Worm (Caenorhabditis elegans) whole organism, L4 larva: ENCODE results near the gene R13A1.5.

Source experiments
- D1046.2 ChIP-seq: fragments of 200-800 bp; sonication (Bioruptor generic); IDR thresholded peaks from 2 replicates; pipeline ENCODE4 v1.3.6; 2022; ENCODE audit warnings: missing genetic modification characterization, missing compliant biosample characterization
- F26F4.8 ChIP-seq: fragments of 200-800 bp; sonication (Bioruptor generic); conservative IDR thresholded peaks from 2 replicates; pipeline ENCODE4 v1.3.6; 2022; ENCODE audit warnings: missing genetic modification characterization, missing compliant biosample characterization
- F37D6.2 ChIP-seq: sonication (generic microtip); optimal IDR thresholded peaks from 2 replicates; lab custom pipeline; 2016; ENCODE audit warnings: mild to moderate bottlenecking, missing genetic modification characterization, missing compliant biosample characterization
- F49E8.2 ChIP-seq: sonication (generic microtip); optimal IDR thresholded peaks from 2 replicates; lab custom pipeline; 2016; ENCODE audit warnings: missing compliant biosample characterization, mild to moderate bottlenecking, missing genetic modification characterization, borderline replicate concordance
- R02D3.7 ChIP-seq: fragments of 150-350 bp; sonication (generic microtip); optimal IDR thresholded peaks from 3 replicates; lab custom pipeline; 2014; ENCODE audit warnings: missing biosample characterization, missing genetic modification characterization
- T26A8.4 ChIP-seq: fragments of 200-800 bp; sonication (Bioruptor generic); IDR thresholded peaks from 2 replicates; pipeline ENCODE4 v1.3.6; 2022; ENCODE audit warnings: missing genetic modification characterization, missing compliant biosample characterization
- Y105C5A.15 ChIP-seq: fragments of 200-800 bp; sonication (Bioruptor generic); IDR thresholded peaks from 2 replicates; pipeline ENCODE4 v1.3.6; 2022; ENCODE audit warnings: missing genetic modification characterization, missing compliant biosample characterization
- Y48G9A.11 ChIP-seq: fragments of 200-800 bp; sonication (Bioruptor generic); IDR thresholded peaks from 2 replicates; pipeline ENCODE4 v1.3.6; 2022; ENCODE audit warnings: missing genetic modification reagents, missing genetic modification characterization, missing compliant biosample characterization
- aha-1 ChIP-seq: fragments of 150-350 bp; peaks from one replicate; lab custom pipeline; 2014; ENCODE audit warnings: missing biosample characterization, missing genetic modification characterization
- ama-1 ChIP-seq: fragments of 150-350 bp; optimal IDR thresholded peaks from 2 replicates; lab custom pipeline; 2014; ENCODE audit warnings: inconsistent platforms, mixed read lengths
- ceh-32 ChIP-seq: sonication (generic microtip); optimal IDR thresholded peaks from 2 replicates; lab custom pipeline; 2016; ENCODE audit warnings: mild to moderate bottlenecking, missing genetic modification characterization, missing compliant biosample characterization; ENCODE audit not compliant: poor library complexity
- ceh-62 ChIP-seq: sonication (generic microtip); optimal IDR thresholded peaks from 2 replicates; lab custom pipeline; 2017; ENCODE audit warnings: missing biosample characterization, missing genetic modification characterization
- ceh-82 ChIP-seq: sonication (generic microtip); optimal IDR thresholded peaks from 2 replicates; lab custom pipeline; 2017; ENCODE audit warnings: missing biosample characterization, missing genetic modification characterization
- ces-1 ChIP-seq: fragments of 150-350 bp; sonication (generic microtip); optimal IDR thresholded peaks from 4 replicates; lab custom pipeline; 2014; ENCODE audit warnings: missing biosample characterization, missing genetic modification reagents, missing genetic modification characterization
- ctbp-1 ChIP-seq: fragments of 200-800 bp; sonication (Bioruptor generic); IDR thresholded peaks from 2 replicates; pipeline ENCODE4 v1.3.6; 2022; ENCODE audit warnings: missing genetic modification reagents, missing genetic modification characterization, missing compliant biosample characterization
- daf-16 ChIP-seq, 3 experiments: sonication (generic microtip); optimal IDR thresholded peaks; 2 replicates each; lab custom pipeline; 2016 to 2017; ENCODE audit warnings: missing genetic modification characterization in 3 of 3, missing genetic modification reagents in 3 of 3, mild to moderate bottlenecking in 2 of 3, missing compliant biosample characterization in 2 of 3, missing biosample characterization in 1 of 3, moderate library complexity in 1 of 3
- dpl-1 ChIP-seq: fragments of 150-350 bp; optimal IDR thresholded peaks from 2 replicates; lab custom pipeline; 2014; ENCODE audit warnings: missing biosample characterization, missing genetic modification reagents, missing genetic modification characterization
- dve-1 ChIP-seq: sonication (generic microtip); optimal IDR thresholded peaks from 2 replicates; lab custom pipeline; 2017; ENCODE audit warnings: antibody characterized with exemption, mild to moderate bottlenecking, missing genetic modification characterization, missing compliant biosample characterization; ENCODE audit not compliant: insufficient read depth
- egl-27 ChIP-seq: sonication (generic microtip); optimal IDR thresholded peaks from 3 replicates; lab custom pipeline; 2017; ENCODE audit warnings: missing biosample characterization, missing genetic modification reagents, missing genetic modification characterization
- egl-43 ChIP-seq: fragments of 200-800 bp; sonication (Bioruptor generic); IDR thresholded peaks from 2 replicates; pipeline ENCODE4 v1.3.6; 2022; ENCODE audit warnings: missing genetic modification reagents, missing genetic modification characterization, missing compliant biosample characterization
- gei-8 ChIP-seq: fragments of 200-800 bp; sonication (Bioruptor generic); optimal IDR thresholded peaks from 2 replicates; lab custom pipeline; 2018; ENCODE audit warnings: mild to moderate bottlenecking, missing genetic modification characterization, missing compliant biosample characterization
- hif-1 ChIP-seq, 2 experiments: sonication (generic microtip); optimal IDR thresholded peaks; 2 replicates each; lab custom pipeline; 2016 to 2017; ENCODE audit warnings: missing compliant biosample characterization in 2 of 2, missing genetic modification characterization in 2 of 2, missing genetic modification reagents in 2 of 2, missing genotype in 2 of 2, mild to moderate bottlenecking in 1 of 2
- hlh-11 ChIP-seq: fragments of 200-800 bp; sonication (Bioruptor generic); optimal IDR thresholded peaks from 2 replicates; lab custom pipeline; 2018; ENCODE audit warnings: mild to moderate bottlenecking, missing genetic modification characterization, missing compliant biosample characterization
- hlh-30 ChIP-seq: sonication (generic microtip); optimal IDR thresholded peaks from 2 replicates; lab custom pipeline; 2017; ENCODE audit warnings: antibody characterized with exemption, mild to moderate bottlenecking, missing genetic modification characterization, missing compliant biosample characterization; ENCODE audit not compliant: insufficient read depth
- jun-1 ChIP-seq: fragments of 150-350 bp; optimal IDR thresholded peaks from 2 replicates; lab custom pipeline; 2014; ENCODE audit warnings: missing biosample characterization, missing genetic modification reagents, missing genetic modification characterization
- lin-1 ChIP-seq: fragments of 200-800 bp; sonication (Bioruptor generic); IDR thresholded peaks from 2 replicates; pipeline ENCODE4 v1.3.6; 2022; ENCODE audit warnings: missing genetic modification reagents, missing genetic modification characterization, missing compliant biosample characterization
- lin-13 ChIP-seq: fragments of 150-350 bp; optimal IDR thresholded peaks from 2 replicates; lab custom pipeline; 2014; ENCODE audit warnings: missing biosample characterization, missing genetic modification reagents, missing genetic modification characterization
- lin-15B ChIP-seq: fragments of 150-350 bp; sonication (generic microtip); optimal IDR thresholded peaks from 3 replicates; lab custom pipeline; 2014; ENCODE audit warnings: missing biosample characterization, missing genetic modification characterization
- lir-3 ChIP-seq: sonication (generic microtip); optimal IDR thresholded peaks from 2 replicates; lab custom pipeline; 2016; ENCODE audit warnings: mild to moderate bottlenecking, missing genetic modification characterization, missing compliant biosample characterization
- lsy-2 ChIP-seq, 2 experiments: fragments of 150-350 bp in 1 of 2; sonication (generic microtip) in 1 of 2; optimal IDR thresholded peaks; 2 replicates each; lab custom pipeline; 2014 to 2017; ENCODE audit warnings: missing biosample characterization in 2 of 2, missing genetic modification characterization in 2 of 2
- madf-5 ChIP-seq, 2 experiments: fragments of 200-800 bp; sonication (Bioruptor generic); IDR thresholded peaks; 2 replicates each; pipeline ENCODE4 v1.3.6; 2022; ENCODE audit warnings: missing compliant biosample characterization in 2 of 2, missing genetic modification characterization in 2 of 2
- madf-9 ChIP-seq: fragments of 200-800 bp; sonication (Bioruptor generic); conservative IDR thresholded peaks from 2 replicates; pipeline ENCODE4 v1.3.6; 2022; ENCODE audit warnings: missing genetic modification reagents, missing genetic modification characterization, missing compliant biosample characterization
- mdl-1 ChIP-seq, 2 experiments: fragments of 150-350 bp in 1 of 2; sonication (generic microtip) in 1 of 2; optimal IDR thresholded peaks; 2 replicates each; lab custom pipeline; 2014 to 2017; ENCODE audit warnings: missing biosample characterization in 2 of 2, missing genetic modification characterization in 2 of 2
- mep-1 ChIP-seq: fragments of 150-350 bp; sonication (generic microtip); optimal IDR thresholded peaks from 3 replicates; lab custom pipeline; 2014; ENCODE audit warnings: missing biosample characterization, missing genetic modification characterization
- mxl-2 ChIP-seq: fragments of 200-800 bp; sonication (Bioruptor generic); conservative IDR thresholded peaks from 2 replicates; pipeline ENCODE4 v1.3.6; 2022; ENCODE audit warnings: missing genetic modification reagents, missing genetic modification characterization, missing compliant biosample characterization
- nhr-10 ChIP-seq: fragments of 150-350 bp; optimal IDR thresholded peaks from 2 replicates; lab custom pipeline; 2014; ENCODE audit warnings: missing biosample characterization, missing genetic modification characterization
- nhr-41 ChIP-seq: fragments of 200-800 bp; sonication (Bioruptor generic); IDR thresholded peaks from 2 replicates; pipeline ENCODE4 v1.3.6; 2022; ENCODE audit warnings: missing genetic modification reagents, missing genetic modification characterization, missing compliant biosample characterization
- nhr-42 ChIP-seq: fragments of 200-800 bp; sonication (Bioruptor generic); IDR thresholded peaks from 2 replicates; pipeline ENCODE4 v1.3.6; 2022; ENCODE audit warnings: missing genetic modification characterization, missing compliant biosample characterization
- nhr-6 ChIP-seq: fragments of 150-350 bp; optimal IDR thresholded peaks from 2 replicates; lab custom pipeline; 2014; ENCODE audit warnings: missing biosample characterization, missing genetic modification characterization
- pha-4 ChIP-seq, 2 experiments: fragments of 150-350 bp in 1 of 2; fragments of 200-800 bp in 1 of 2; sonication (Bioruptor generic) in 1 of 2; IDR thresholded peaks in 1 of 2; optimal IDR thresholded peaks in 1 of 2; 2 replicates each; pipeline versions ENCODE4 v1.3.6 to Lab custom; 2014 to 2022; ENCODE audit warnings: missing genetic modification characterization in 2 of 2, missing genetic modification reagents in 2 of 2, missing biosample characterization in 1 of 2, missing compliant biosample characterization in 1 of 2
- php-3 ChIP-seq: fragments of 200-800 bp; sonication (Bioruptor generic); IDR thresholded peaks from 2 replicates; pipeline ENCODE4 v1.3.6; 2022; ENCODE audit warnings: missing genetic modification reagents, missing genetic modification characterization, missing compliant biosample characterization
- sdz-12 ChIP-seq: fragments of 200-800 bp; sonication (Bioruptor generic); optimal IDR thresholded peaks from 2 replicates; lab custom pipeline; 2018; ENCODE audit warnings: mild to moderate bottlenecking, missing genetic modification characterization, missing compliant biosample characterization
- set-16 ChIP-seq: fragments of 200-800 bp; sonication (Bioruptor generic); IDR thresholded peaks from 2 replicates; pipeline ENCODE4 v1.3.6; 2022; ENCODE audit warnings: missing genetic modification reagents, missing genetic modification characterization, missing compliant biosample characterization
- skn-1 ChIP-seq: fragments of 150-350 bp; optimal IDR thresholded peaks from 2 replicates; lab custom pipeline; 2014; ENCODE audit warnings: missing biosample characterization, missing genetic modification characterization
- spr-3 ChIP-seq: fragments of 200-800 bp; sonication (Bioruptor generic); optimal IDR thresholded peaks from 2 replicates; lab custom pipeline; 2018; ENCODE audit warnings: mild to moderate bottlenecking, missing genetic modification characterization, missing compliant biosample characterization
- tra-1 ChIP-seq: fragments of 200-800 bp; sonication (Bioruptor generic); IDR thresholded peaks from 2 replicates; pipeline ENCODE4 v1.3.6; 2022; ENCODE audit warnings: missing genetic modification reagents, missing genetic modification characterization, missing compliant biosample characterization
- unc-62 ChIP-seq, 3 experiments: fragments of 150-350 bp in 1 of 3; sonication (generic microtip); optimal IDR thresholded peaks in 2 of 3; peaks in 1 of 3; 1 replicate in 1 of 3; 2 replicates in 2 of 3; lab custom pipeline; 2014 to 2017; ENCODE audit warnings: missing biosample characterization in 3 of 3, missing genetic modification characterization in 3 of 3, missing genetic modification reagents in 3 of 3, missing genotype in 1 of 3
- zfp-2 ChIP-seq: sonication (generic microtip); optimal IDR thresholded peaks from 2 replicates; lab custom pipeline; 2016; ENCODE audit warnings: mild to moderate bottlenecking, missing genetic modification characterization, missing compliant biosample characterization
- ztf-11 ChIP-seq: fragments of 150-350 bp; optimal IDR thresholded peaks from 2 replicates; lab custom pipeline; 2014; ENCODE audit warnings: missing biosample characterization, missing genetic modification characterization
- ztf-7 ChIP-seq: fragments of 150-350 bp; optimal IDR thresholded peaks from 2 replicates; lab custom pipeline; 2014; ENCODE audit warnings: missing biosample characterization, missing genetic modification characterization

R13A1.5 gene

DNA sequence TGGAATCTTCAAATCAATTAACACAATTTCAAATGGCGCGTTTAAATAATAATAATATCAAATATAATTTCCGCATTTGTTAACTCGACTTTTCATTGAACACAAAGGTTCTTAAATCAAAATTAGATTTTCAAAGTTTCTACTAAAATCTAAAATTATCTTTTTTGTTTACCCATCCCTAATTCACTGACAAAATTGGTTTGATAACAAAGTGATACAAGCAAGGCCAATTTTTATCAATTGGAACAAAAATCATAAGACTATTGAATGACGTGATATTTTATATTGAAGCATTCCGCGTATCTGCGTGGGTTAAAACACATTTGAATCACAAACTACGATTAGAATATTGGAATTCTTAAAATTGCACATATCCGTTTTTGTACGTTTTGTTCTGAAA is 1.2 kb downstream of the R13A1.5 start (continued):
- no peak for TF ChIP-seq lir-3 (tag; lab: Kevin White, UChicago)
- TF ChIP-seq sdz-12: no peak
- no peak for TF ChIP-seq zfp-2 (tag; lab: Kevin White, UChicago)
- TF ChIP-seq egl-27 (tag; lab: Kevin White, UChicago): no peak
- TF ChIP-seq Y105C5A.15 (GFP tag; lab: Robert Waterston, UW): no peak
- TF ChIP-seq F37D6.2 (tag; lab: Kevin White, UChicago): no peak
- peak; percentile 89 for TF ChIP-seq dve-1 (tag; lab: Kevin White, UChicago)
- TF ChIP-seq egl-43 (GFP tag; lab: Robert Waterston, UW): no peak
- TF ChIP-seq nhr-42 (GFP tag; lab: Robert Waterston, UW): no peak
- no peak for TF ChIP-seq lin-15B (tag; lab: Kevin White, UChicago)
- TF ChIP-seq spr-3: no peak
- TF ChIP-seq T26A8.4 (GFP tag; lab: Robert Waterston, UW): no peak
- no peak; the same call in 1 of the 2 replicates for TF ChIP-seq lin-1
- peak; percentile 80 for TF ChIP-seq aha-1 (tag; lab: Kevin White, UChicago)
- peak; percentile 81 for TF ChIP-seq hlh-11 (tag; lab: Kevin White, UChicago)
- TF ChIP-seq ztf-7 (tag; lab: Kevin White, UChicago): no peak
- no peak for TF ChIP-seq pha-4 (GFP tag; IDR thresholded peaks at IDR 0.05; lab: Robert Waterston, UW)
- TF ChIP-seq pha-4 (tag; optimal IDR thresholded peaks at IDR 0.05; lab: Kevin White, UChicago): no peak
- TF ChIP-seq F26F4.8 (GFP tag; lab: Robert Waterston, UW): no peak
- TF ChIP-seq lin-13 (GFP tag; lab: Kevin White, UChicago): no peak
- no peak for TF ChIP-seq Y48G9A.11 (GFP tag; lab: Robert Waterston, UW)
- TF ChIP-seq mdl-1 (tag; optimal IDR thresholded peaks at IDR 0.05; lab: Kevin White, UChicago): peak in 1 of 2 experiments; percentile 20
- no peak for TF ChIP-seq ceh-82 (tag; lab: Kevin White, UChicago)
- TF ChIP-seq php-3 (GFP tag; lab: Robert Waterston, UW): no peak
- no peak for TF ChIP-seq dpl-1 (GFP tag; lab: Kevin White, UChicago)
- no peak for TF ChIP-seq jun-1
- peak; percentile 10 for TF ChIP-seq nhr-10
- no peak for TF ChIP-seq nhr-6 (tag; lab: Kevin White, UChicago)
- no peak for TF ChIP-seq ceh-62 (tag; lab: Kevin White, UChicago)
- TF ChIP-seq hif-1 (tag; optimal IDR thresholded peaks at IDR 0.05; lab: Kevin White, UChicago): no peak
- peak in 1 of 2 experiments; percentile 36 for TF ChIP-seq daf-16 (GFP tag; optimal IDR thresholded peaks at IDR 0.05; lab: Kevin White, UChicago)
- peak; percentile 91 for TF ChIP-seq daf-16 (tag; optimal IDR thresholded peaks at IDR 0.05; lab: Kevin White, UChicago)
- peak; percentile 67 for TF ChIP-seq hlh-30
- no peak for TF ChIP-seq madf-9
- no peak for TF ChIP-seq ceh-32 (tag; lab: Kevin White, UChicago)
- TF ChIP-seq set-16 (GFP tag; lab: Robert Waterston, UW): no peak
- no peak for TF ChIP-seq mep-1 (tag; lab: Kevin White, UChicago)
- no peak for TF ChIP-seq R02D3.7 (tag; lab: Kevin White, UChicago)
- no peak for TF ChIP-seq gei-8 (GFP tag; lab: Kevin White, UChicago)
- TF ChIP-seq ctbp-1 (GFP tag; lab: Robert Waterston, UW): no peak
- no peak for TF ChIP-seq F49E8.2
- peak in 1 of 2 experiments; percentile 28 for TF ChIP-seq unc-62 (GFP tag; optimal IDR thresholded peaks at IDR 0.05 in 1 of 2; lab: Kevin White, UChicago)
- TF ChIP-seq unc-62 (tag; optimal IDR thresholded peaks at IDR 0.05; lab: Kevin White, UChicago): no peak
- no peak for TF ChIP-seq lsy-2 (tag; optimal IDR thresholded peaks at IDR 0.05; lab: Kevin White, UChicago)
- no peak for TF ChIP-seq ama-1 (lab: Kevin White, UChicago)
- TF ChIP-seq mxl-2 (GFP tag; lab: Robert Waterston, UW): no peak
- TF ChIP-seq madf-5 (GFP tag; IDR thresholded peaks at IDR 0.05; lab: Robert Waterston, UW): no peak
- no peak for TF ChIP-seq ztf-11
- TF ChIP-seq skn-1: no peak
- no peak for TF ChIP-seq nhr-41 (GFP tag; lab: Robert Waterston, UW)
- TF ChIP-seq ces-1 (GFP tag; lab: Kevin White, UChicago): no peak
- TF ChIP-seq D1046.2 (GFP tag; lab: Robert Waterston, UW): no peak
- no peak for TF ChIP-seq tra-1 (GFP tag; lab: Robert Waterston, UW)
